Worm (Caenorhabditis elegans) whole organism, L3 larva: ENCODE measurements around the gene cox-15.

Experiments
- R02D3.7 ChIP-seq: fragments of 150-350 bp; optimal IDR thresholded peaks from 2 replicates; lab custom pipeline; 2014; ENCODE audit warnings: missing biosample characterization, missing genetic modification characterization
- egl-27 ChIP-seq: sonication (generic microtip); optimal IDR thresholded peaks from 4 replicates; lab custom pipeline; 2017; ENCODE audit warnings: missing biosample characterization, missing genetic modification reagents, missing genetic modification characterization
- elt-1 ChIP-seq: fragments of 150-350 bp; optimal IDR thresholded peaks from 2 replicates; lab custom pipeline; 2014; ENCODE audit warnings: missing biosample characterization, missing genetic modification characterization
- eor-1 ChIP-seq, 2 experiments: fragments of 150-350 bp; optimal IDR thresholded peaks; 2 replicates each; lab custom pipeline; 2014 to 2018; ENCODE audit warnings: missing biosample characterization in 2 of 2, missing genetic modification characterization in 2 of 2
- fos-1 ChIP-seq: fragments of 150-350 bp; optimal IDR thresholded peaks from 2 replicates; lab custom pipeline; 2014; ENCODE audit warnings: missing biosample characterization, missing genetic modification characterization
- lin-39 ChIP-seq: fragments of 150-350 bp; optimal IDR thresholded peaks from 2 replicates; lab custom pipeline; 2018; ENCODE audit warnings: missing biosample characterization, missing genetic modification reagents, missing genetic modification characterization
- lsy-12 ChIP-seq: sonication (generic microtip); optimal IDR thresholded peaks from 2 replicates; lab custom pipeline; 2016; ENCODE audit warnings: mild to moderate bottlenecking, missing genetic modification characterization, missing compliant biosample characterization
- mdl-1 ChIP-seq: fragments of 150-350 bp; optimal IDR thresholded peaks from 2 replicates; lab custom pipeline; 2014; ENCODE audit warnings: missing biosample characterization, missing genetic modification characterization
- pha-4 ChIP-seq: fragments of 150-350 bp; optimal IDR thresholded peaks from 2 replicates; lab custom pipeline; 2014; ENCODE audit warnings: missing biosample characterization, missing genetic modification reagents, missing genetic modification characterization
- skn-1 ChIP-seq: fragments of 150-350 bp; optimal IDR thresholded peaks from 2 replicates; lab custom pipeline; 2014; ENCODE audit warnings: missing biosample characterization, missing genetic modification characterization
- unc-39 ChIP-seq: sonication (generic microtip); optimal IDR thresholded peaks from 4 replicates; lab custom pipeline; 2017; ENCODE audit warnings: missing biosample characterization, missing genetic modification characterization
- unc-62 ChIP-seq: fragments of 150-350 bp; sonication (generic microtip); optimal IDR thresholded peaks from 4 replicates; lab custom pipeline; 2014; ENCODE audit warnings: missing biosample characterization, missing genetic modification reagents, missing genetic modification characterization
- ztf-11 ChIP-seq: fragments of 150-350 bp; optimal IDR thresholded peaks from 2 replicates; lab custom pipeline; 2014; ENCODE audit warnings: missing biosample characterization, missing genetic modification characterization

DNA sequence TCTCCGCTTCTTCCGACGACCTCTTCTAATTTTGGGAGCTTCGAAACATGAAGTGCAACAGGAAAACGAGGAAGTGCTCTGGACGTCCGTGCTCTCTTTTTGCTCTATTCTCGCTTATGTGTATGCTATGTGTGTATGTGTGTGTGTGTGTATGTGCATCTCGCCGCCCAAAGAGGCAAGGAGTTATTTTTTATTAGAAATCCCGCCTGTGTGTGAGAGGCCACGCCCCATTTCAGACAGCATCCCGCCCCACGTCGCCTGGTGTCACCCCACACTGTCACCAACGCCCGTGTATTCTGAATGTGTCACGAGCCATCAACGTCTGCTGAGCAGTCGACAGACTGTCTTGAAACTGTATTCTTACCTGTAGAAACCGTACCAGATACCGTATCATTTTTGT, 20.8 kb upstream of the cox-15 start, which contains the start of gene T05B9.2:
- TF ChIP-seq unc-62 (GFP tag; lab: Kevin White, UChicago) (no peak), eor-1 (tag; optimal IDR thresholded peaks at IDR 0.05; lab: Kevin White, UChicago) (no peak), R02D3.7 (no peak), ztf-11 (tag; lab: Kevin White, UChicago) (no peak), egl-27 (tag; lab: Kevin White, UChicago) (no peak), skn-1 (tag; lab: Kevin White, UChicago) (no peak), mdl-1 (tag; lab: Kevin White, UChicago) (no peak), lsy-12 (tag; lab: Kevin White, UChicago) (no peak), lin-39 (no peak), fos-1 (no peak), unc-39 (tag; lab: Kevin White, UChicago) (no peak), elt-1 (tag; lab: Kevin White, UChicago) (no peak), pha-4 (tag; lab: Kevin White, UChicago) (no peak)
